Worm (Caenorhabditis elegans) whole organism, L4 larva: ENCODE measurements around the gene pqn-36.

ENCODE experiments used
- D1046.2 ChIP-seq: fragments of 200-800 bp; sonication (Bioruptor generic); IDR thresholded peaks from 2 replicates; pipeline ENCODE4 v1.3.6; 2022; ENCODE audit warnings: missing genetic modification characterization, missing compliant biosample characterization
- F26F4.8 ChIP-seq: fragments of 200-800 bp; sonication (Bioruptor generic); conservative IDR thresholded peaks from 2 replicates; pipeline ENCODE4 v1.3.6; 2022; ENCODE audit warnings: missing genetic modification characterization, missing compliant biosample characterization
- F49E8.2 ChIP-seq: sonication (generic microtip); optimal IDR thresholded peaks from 2 replicates; lab custom pipeline; 2016; ENCODE audit warnings: missing compliant biosample characterization, mild to moderate bottlenecking, missing genetic modification characterization, borderline replicate concordance
- T26A8.4 ChIP-seq: fragments of 200-800 bp; sonication (Bioruptor generic); IDR thresholded peaks from 2 replicates; pipeline ENCODE4 v1.3.6; 2022; ENCODE audit warnings: missing genetic modification characterization, missing compliant biosample characterization
- Y5F2A.4 ChIP-seq: fragments of 200-800 bp; sonication (Bioruptor generic); optimal IDR thresholded peaks from 2 replicates; lab custom pipeline; 2018; ENCODE audit warnings: mild to moderate bottlenecking, missing genetic modification characterization, missing compliant biosample characterization
- Y75B8A.6 ChIP-seq: fragments of 200-800 bp; sonication (Bioruptor generic); IDR thresholded peaks from 2 replicates; pipeline ENCODE4 v1.3.6; 2022; ENCODE audit warnings: missing genetic modification reagents, missing genetic modification characterization, missing compliant biosample characterization
- ZK546.5 ChIP-seq, 2 experiments: sonication (generic microtip); optimal IDR thresholded peaks; 2 replicates each; lab custom pipeline; 2017; ENCODE audit warnings: missing biosample characterization in 2 of 2, missing genetic modification characterization in 2 of 2
- aha-1 ChIP-seq: fragments of 150-350 bp; peaks from one replicate; lab custom pipeline; 2014; ENCODE audit warnings: missing biosample characterization, missing genetic modification characterization
- arid-1 ChIP-seq: fragments of 200-800 bp; sonication (Bioruptor generic); conservative IDR thresholded peaks from 2 replicates; pipeline ENCODE4 v1.3.6; 2022; ENCODE audit warnings: missing genetic modification reagents, missing genetic modification characterization, missing compliant biosample characterization
- ceh-20 ChIP-seq: fragments of 200-800 bp; sonication (Bioruptor generic); IDR thresholded peaks from 2 replicates; pipeline ENCODE4 v1.3.6; 2022; ENCODE audit warnings: missing genetic modification reagents, missing genetic modification characterization, missing compliant biosample characterization
- ceh-32 ChIP-seq: sonication (generic microtip); optimal IDR thresholded peaks from 2 replicates; lab custom pipeline; 2016; ENCODE audit warnings: mild to moderate bottlenecking, missing genetic modification characterization, missing compliant biosample characterization; ENCODE audit not compliant: poor library complexity
- cey-2 ChIP-seq: sonication (generic microtip); optimal IDR thresholded peaks from 3 replicates; lab custom pipeline; 2017; ENCODE audit warnings: missing genetic modification characterization, mild to moderate bottlenecking, missing compliant biosample characterization, antibody characterized with exemption, borderline replicate concordance; ENCODE audit not compliant: insufficient read depth
- daf-16 ChIP-seq, 3 experiments: sonication (generic microtip); optimal IDR thresholded peaks; 2 replicates each; lab custom pipeline; 2016 to 2017; ENCODE audit warnings: missing genetic modification characterization in 3 of 3, missing genetic modification reagents in 3 of 3, mild to moderate bottlenecking in 2 of 3, missing compliant biosample characterization in 2 of 3, missing biosample characterization in 1 of 3, moderate library complexity in 1 of 3
- dmd-6 ChIP-seq: fragments of 200-800 bp; sonication (Bioruptor generic); IDR thresholded peaks from 2 replicates; pipeline ENCODE4 v1.3.6; 2022; ENCODE audit warnings: missing genetic modification reagents, missing genetic modification characterization, missing compliant biosample characterization
- dmd-8 ChIP-seq: fragments of 200-800 bp; sonication (Bioruptor generic); IDR thresholded peaks from 2 replicates; pipeline ENCODE4 v1.3.6; 2022; ENCODE audit warnings: missing genetic modification characterization, missing compliant biosample characterization
- dmd-9 ChIP-seq: fragments of 200-800 bp; sonication (Bioruptor generic); IDR thresholded peaks from 2 replicates; pipeline ENCODE4 v1.3.6; 2022; ENCODE audit warnings: missing genetic modification reagents, missing genetic modification characterization, missing compliant biosample characterization
- dve-1 ChIP-seq: sonication (generic microtip); optimal IDR thresholded peaks from 2 replicates; lab custom pipeline; 2017; ENCODE audit warnings: antibody characterized with exemption, mild to moderate bottlenecking, missing genetic modification characterization, missing compliant biosample characterization; ENCODE audit not compliant: insufficient read depth
- hlh-11 ChIP-seq: fragments of 200-800 bp; sonication (Bioruptor generic); optimal IDR thresholded peaks from 2 replicates; lab custom pipeline; 2018; ENCODE audit warnings: mild to moderate bottlenecking, missing genetic modification characterization, missing compliant biosample characterization
- hmg-1.1 ChIP-seq: fragments of 200-800 bp; sonication (Bioruptor generic); IDR thresholded peaks from 2 replicates; pipeline ENCODE4 v1.3.6; 2022; ENCODE audit warnings: missing genetic modification reagents, missing genetic modification characterization, missing compliant biosample characterization
- lin-1 ChIP-seq: fragments of 200-800 bp; sonication (Bioruptor generic); IDR thresholded peaks from 2 replicates; pipeline ENCODE4 v1.3.6; 2022; ENCODE audit warnings: missing genetic modification reagents, missing genetic modification characterization, missing compliant biosample characterization
- lin-38 ChIP-seq: fragments of 200-800 bp; sonication (Bioruptor generic); IDR thresholded peaks from 2 replicates; pipeline ENCODE4 v1.3.6; 2022; ENCODE audit warnings: missing genetic modification reagents, missing genetic modification characterization, missing compliant biosample characterization
- mep-1 ChIP-seq: fragments of 150-350 bp; sonication (generic microtip); optimal IDR thresholded peaks from 3 replicates; lab custom pipeline; 2014; ENCODE audit warnings: missing biosample characterization, missing genetic modification characterization
- mes-2 ChIP-seq: sonication (generic microtip); optimal IDR thresholded peaks from 2 replicates; lab custom pipeline; 2016; ENCODE audit warnings: missing genotype, mild to moderate bottlenecking, missing genetic modification characterization, missing compliant biosample characterization; ENCODE audit not compliant: poor library complexity, severe bottlenecking
- nhr-111 ChIP-seq: fragments of 200-800 bp; sonication (Bioruptor generic); optimal IDR thresholded peaks from 2 replicates; lab custom pipeline; 2018; ENCODE audit warnings: mild to moderate bottlenecking, missing genetic modification characterization, missing compliant biosample characterization
- nhr-28 ChIP-seq: fragments of 150-350 bp; optimal IDR thresholded peaks from 2 replicates; lab custom pipeline; 2014; ENCODE audit warnings: missing biosample characterization, missing genetic modification characterization
- nhr-42 ChIP-seq: fragments of 200-800 bp; sonication (Bioruptor generic); IDR thresholded peaks from 2 replicates; pipeline ENCODE4 v1.3.6; 2022; ENCODE audit warnings: missing genetic modification characterization, missing compliant biosample characterization
- nhr-77 ChIP-seq: fragments of 150-350 bp; optimal IDR thresholded peaks from 2 replicates; lab custom pipeline; 2014; ENCODE audit warnings: missing biosample characterization, missing genetic modification characterization
- pha-4 ChIP-seq, 2 experiments: fragments of 150-350 bp in 1 of 2; fragments of 200-800 bp in 1 of 2; sonication (Bioruptor generic) in 1 of 2; IDR thresholded peaks in 1 of 2; optimal IDR thresholded peaks in 1 of 2; 2 replicates each; pipeline versions ENCODE4 v1.3.6 to Lab custom; 2014 to 2022; ENCODE audit warnings: missing genetic modification characterization in 2 of 2, missing genetic modification reagents in 2 of 2, missing biosample characterization in 1 of 2, missing compliant biosample characterization in 1 of 2
- php-3 ChIP-seq: fragments of 200-800 bp; sonication (Bioruptor generic); IDR thresholded peaks from 2 replicates; pipeline ENCODE4 v1.3.6; 2022; ENCODE audit warnings: missing genetic modification reagents, missing genetic modification characterization, missing compliant biosample characterization
- pqm-1 ChIP-seq: sonication (generic microtip); optimal IDR thresholded peaks from 2 replicates; lab custom pipeline; 2017; ENCODE audit warnings: missing biosample characterization, missing genetic modification characterization
- sdz-12 ChIP-seq: fragments of 200-800 bp; sonication (Bioruptor generic); optimal IDR thresholded peaks from 2 replicates; lab custom pipeline; 2018; ENCODE audit warnings: mild to moderate bottlenecking, missing genetic modification characterization, missing compliant biosample characterization
- tra-1 ChIP-seq: fragments of 200-800 bp; sonication (Bioruptor generic); IDR thresholded peaks from 2 replicates; pipeline ENCODE4 v1.3.6; 2022; ENCODE audit warnings: missing genetic modification reagents, missing genetic modification characterization, missing compliant biosample characterization
- zfp-3 ChIP-seq: fragments of 200-800 bp; sonication (Bioruptor generic); conservative IDR thresholded peaks from 2 replicates; pipeline ENCODE4 v1.3.6; 2022; ENCODE audit warnings: missing genetic modification reagents, missing genetic modification characterization, missing compliant biosample characterization

pqn-36 gene

DNA sequence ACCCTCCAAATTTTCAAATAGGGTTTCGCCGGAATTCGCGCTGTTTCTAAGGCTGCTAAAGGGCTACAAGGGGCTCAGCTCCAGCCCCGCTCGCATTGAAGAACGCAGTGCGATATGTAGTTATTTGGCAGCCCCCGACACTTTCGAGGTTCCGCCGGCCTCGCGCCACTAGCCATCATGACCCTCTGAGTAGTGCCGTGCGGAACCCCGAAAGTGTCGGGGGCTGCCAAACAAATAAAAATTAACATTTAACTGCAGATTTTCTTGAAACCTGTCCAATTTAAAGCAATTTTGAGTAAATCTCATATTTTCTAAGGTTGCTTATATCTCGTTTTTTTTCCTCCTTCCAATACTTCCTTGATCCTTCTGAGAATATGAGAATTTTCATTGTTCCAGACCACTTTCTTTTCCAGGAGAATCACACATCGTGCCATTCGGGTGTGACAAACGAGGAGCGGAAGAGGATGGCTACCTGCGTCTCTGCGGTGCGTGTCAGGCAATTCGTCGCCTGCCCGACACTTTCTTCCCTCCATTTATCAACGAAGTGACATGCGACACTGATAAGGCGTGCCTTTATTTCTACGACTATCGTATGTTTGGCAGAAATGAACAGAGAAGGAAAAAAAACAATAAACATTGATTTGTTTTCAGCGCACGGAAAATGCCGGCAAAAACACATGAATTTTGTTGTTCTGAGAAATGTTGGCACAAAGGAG lies 8.6 kb upstream of the pqn-36 start (continued):
- TF ChIP-seq mep-1 (tag; lab: Kevin White, UChicago) (no peak), cey-2 (tag; lab: Kevin White, UChicago) (no peak), T26A8.4 (GFP tag; lab: Robert Waterston, UW) (no peak), dmd-8 (GFP tag; lab: Robert Waterston, UW) (no peak), mes-2 (tag; lab: Kevin White, UChicago) (peak; percentile 21), F26F4.8 (no peak), Y5F2A.4 (no peak), dmd-9 (GFP tag; lab: Robert Waterston, UW) (no peak), dve-1 (tag; lab: Kevin White, UChicago) (peak; percentile 55), daf-16 (GFP tag; optimal IDR thresholded peaks at IDR 0.05; lab: Kevin White, UChicago) (no peak), daf-16 (tag; optimal IDR thresholded peaks at IDR 0.05; lab: Kevin White, UChicago) (peak; percentile 96), sdz-12 (no peak), nhr-111 (GFP tag; lab: Kevin White, UChicago) (no peak), zfp-3 (GFP tag; lab: Robert Waterston, UW) (no peak), ceh-32 (tag; lab: Kevin White, UChicago) (no peak), F49E8.2 (tag; lab: Kevin White, UChicago) (no peak), hmg-1.1 (GFP tag; lab: Robert Waterston, UW) (0 out of 2 replicates have a peak, but pooled peaks have one; percentile 11), lin-38 (GFP tag; lab: Robert Waterston, UW) (no peak), arid-1 (GFP tag; lab: Robert Waterston, UW) (no peak), Y75B8A.6 (GFP tag; lab: Robert Waterston, UW) (no peak), ZK546.5 (tag; optimal IDR thresholded peaks at IDR 0.05; lab: Kevin White, UChicago) (no peak), nhr-42 (no peak)
- TF ChIP-seq, all 104 proteins: peak for 21

DNA sequence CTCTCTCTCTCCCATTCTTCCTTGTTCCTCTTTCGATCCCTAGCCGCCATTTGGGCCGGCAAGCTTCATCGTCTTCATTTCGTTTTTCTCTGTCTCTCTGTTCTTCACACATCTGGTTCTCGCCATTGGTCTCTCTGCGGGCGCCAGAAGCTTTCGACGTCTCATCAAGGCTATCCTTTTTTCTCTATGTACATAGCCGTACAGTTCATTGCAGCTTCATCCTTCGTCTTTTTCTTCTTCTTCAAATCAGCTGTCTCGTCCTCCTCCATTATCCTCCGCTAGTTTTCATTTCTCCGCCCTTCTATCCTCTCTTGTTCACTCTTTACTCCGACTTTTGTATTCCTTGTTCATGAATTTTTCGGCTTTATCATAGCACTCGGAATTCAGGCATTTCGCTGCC lies 5.4 kb upstream of the pqn-36 start, which contains the start of gene F39D8.3:
Gene F39D8.3 (plus strand): TSS at position 301 of the 400 bp plus-strand sequence.
- TF ChIP-seq hlh-11 (tag; lab: Kevin White, UChicago) (peak; percentile 22), pha-4 (GFP tag; IDR thresholded peaks at IDR 0.05; lab: Robert Waterston, UW) (no peak), pha-4 (tag; optimal IDR thresholded peaks at IDR 0.05; lab: Kevin White, UChicago) (no peak)
- TF ChIP-seq, all 104 proteins: peak for 1

- TF ChIP-seq nhr-77 (tag; lab: Kevin White, UChicago) = peak; percentile 33
- TF ChIP-seq daf-16 (GFP tag; optimal IDR thresholded peaks at IDR 0.05; lab: Kevin White, UChicago) = no peak
- peak; percentile 81 for TF ChIP-seq daf-16 (tag; optimal IDR thresholded peaks at IDR 0.05; lab: Kevin White, UChicago)
- TF ChIP-seq lin-38 (GFP tag; lab: Robert Waterston, UW) = no peak
- peak; percentile 56; the same call in 1 of the 2 replicates for TF ChIP-seq lin-1 (GFP tag; lab: Robert Waterston, UW)
- peak; percentile 87 for TF ChIP-seq dve-1 (tag; lab: Kevin White, UChicago)
- peak; percentile 63 for TF ChIP-seq hlh-11 (tag; lab: Kevin White, UChicago)
- TF ChIP-seq Y5F2A.4 = no peak
- TF ChIP-seq php-3 (GFP tag; lab: Robert Waterston, UW) = peak; percentile 100
- peak; percentile 64 for TF ChIP-seq dmd-6
- peak; percentile 73 for TF ChIP-seq pqm-1
- TF ChIP-seq aha-1 (tag; lab: Kevin White, UChicago) = peak; percentile 55
- TF ChIP-seq D1046.2 = no peak
- TF ChIP-seq tra-1 = peak; percentile 74
- peak; percentile 72 for TF ChIP-seq nhr-28 (tag; lab: Kevin White, UChicago)
- no peak for TF ChIP-seq dmd-9 (GFP tag; lab: Robert Waterston, UW)
- TF ChIP-seq ceh-20 (GFP tag; lab: Robert Waterston, UW) = peak; percentile 92
These were observed 6.7 kb downstream of the pqn-36 start for ce11 chrX:15408577-15408976.
